Worm (Caenorhabditis elegans): ENCODE measurements around the gene C33G3.4.

C33G3.4 gene

DNA sequence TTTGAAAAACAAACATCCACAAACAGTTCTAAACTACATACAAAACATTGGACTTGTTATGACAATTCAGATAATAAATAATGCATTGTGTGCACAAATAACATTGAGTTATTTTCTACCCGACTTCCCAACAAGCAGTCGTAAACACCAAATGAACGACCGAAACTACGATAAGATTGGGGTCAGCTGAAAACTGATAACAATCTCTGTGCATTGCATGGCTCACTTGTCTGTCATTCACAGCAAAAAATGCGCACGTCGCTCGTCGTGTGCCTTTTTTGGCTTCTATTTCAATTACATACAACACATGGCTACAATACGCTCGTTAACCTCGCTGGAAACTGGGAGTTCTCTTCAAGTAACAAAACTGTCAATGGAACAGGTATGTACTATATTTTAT lies at the start of gene C33G3.4:
Gene C33G3.4 (plus strand): TSS at position 213 of the 400 bp plus-strand sequence.
- TF ChIP-seq crh-2 (tag; optimal IDR thresholded peaks at IDR 0.05) (peak; percentile 19), fos-1 (tag; optimal IDR thresholded peaks at IDR 0.05) (peak; percentile 64), ztf-1 (GFP tag; conservative IDR thresholded peaks at IDR 0.05) (no peak), unc-39 (tag; optimal IDR thresholded peaks at IDR 0.05) (no peak)

DNA sequence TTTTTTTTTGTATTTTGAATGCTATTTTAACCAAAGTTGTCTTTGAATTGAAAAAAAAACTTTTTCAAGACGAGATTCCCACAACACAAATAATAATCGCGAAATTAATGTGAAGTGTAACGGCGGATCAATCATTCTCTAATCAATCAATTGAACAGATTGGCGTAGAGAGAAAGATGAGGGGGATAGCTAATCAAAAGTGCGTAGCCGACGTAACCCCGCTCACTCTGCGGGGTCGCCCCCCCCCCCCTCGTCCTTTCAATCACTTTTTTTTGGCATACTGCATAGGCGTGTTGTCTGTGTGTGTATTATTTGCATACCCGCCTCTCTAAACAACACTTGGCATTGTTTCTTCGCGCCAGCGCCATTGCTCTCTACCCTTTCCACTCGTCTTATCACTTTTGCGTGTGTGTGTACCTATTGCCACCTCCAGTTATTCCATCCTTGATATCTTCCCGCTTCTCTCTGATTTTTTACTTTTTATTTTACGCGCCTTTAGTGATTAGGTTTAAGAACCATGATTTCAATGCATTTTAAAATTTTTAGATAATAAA lies 46.5 kb upstream of the C33G3.4 start:
- TF ChIP-seq F13H6.1 (tag; optimal IDR thresholded peaks at IDR 0.05) (peak; percentile 58), fos-1 (tag; optimal IDR thresholded peaks at IDR 0.05) (peak; percentile 45), nhr-6 (tag; optimal IDR thresholded peaks at IDR 0.05) (no peak), sma-9 (GFP tag; optimal IDR thresholded peaks at IDR 0.05) (peak; percentile 31), sma-9 (tag; optimal IDR thresholded peaks at IDR 0.05) (no peak)

DNA sequence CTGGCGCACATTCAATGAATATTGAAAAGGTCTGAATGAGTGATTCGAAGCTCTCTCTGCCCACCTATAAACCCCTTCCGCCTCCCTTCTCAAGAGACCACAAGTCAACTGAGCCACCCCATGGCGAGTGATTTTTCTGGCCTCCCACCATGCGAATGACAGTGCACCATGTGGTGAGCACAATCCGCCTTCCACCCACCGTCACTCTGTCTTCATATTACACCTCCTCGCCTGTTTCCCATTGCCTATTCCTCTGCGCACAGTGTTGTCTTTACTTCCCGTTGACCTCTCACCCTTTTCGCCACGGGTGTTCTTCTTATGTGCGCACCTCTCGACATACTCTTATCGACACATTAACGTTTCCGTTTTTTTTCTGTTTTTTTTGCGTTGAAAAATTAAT lies 44.1 kb upstream of the C33G3.4 start:
- no peak for TF ChIP-seq ZK546.5 (tag; optimal IDR thresholded peaks at IDR 0.05)
- TF ChIP-seq ztf-1 (GFP tag; conservative IDR thresholded peaks at IDR 0.05): no peak
- TF ChIP-seq nhr-77 (tag; optimal IDR thresholded peaks at IDR 0.05): no peak
- TF ChIP-seq zag-1 (tag; optimal IDR thresholded peaks at IDR 0.05): no peak
- no peak for TF ChIP-seq crh-2 (tag; optimal IDR thresholded peaks at IDR 0.05)

DNA sequence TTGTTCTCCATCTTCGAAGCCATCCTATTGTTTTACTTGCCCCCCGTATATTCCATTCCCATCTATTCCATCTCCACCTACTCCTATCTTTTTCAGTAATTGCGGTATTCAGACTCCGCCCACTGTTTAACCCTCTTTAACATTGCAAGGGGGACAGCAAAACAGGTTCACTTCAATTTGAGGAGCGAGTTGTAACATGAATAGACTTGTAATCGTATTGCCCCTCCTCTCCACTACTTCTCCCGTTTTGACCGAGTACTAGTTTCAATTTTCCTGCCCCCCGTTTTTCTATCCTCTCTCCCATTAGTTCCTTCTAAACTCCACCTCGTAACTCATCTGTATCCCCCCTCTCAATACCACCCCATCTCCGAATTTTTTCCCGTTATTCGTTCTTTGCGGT lies 42.5 kb upstream of the C33G3.4 start:
- TF ChIP-seq aly-2 (tag; optimal IDR thresholded peaks at IDR 0.05) (no peak), mbf-1 (tag; optimal IDR thresholded peaks at IDR 0.05) (no peak), gmeb-1 (tag; optimal IDR thresholded peaks at IDR 0.05) (no peak), peb-1 (tag; optimal IDR thresholded peaks at IDR 0.05) (no peak), nhr-25 (tag; optimal IDR thresholded peaks at IDR 0.05) (no peak), nhr-77 (tag; optimal IDR thresholded peaks at IDR 0.05) (no peak), unc-39 (tag; optimal IDR thresholded peaks at IDR 0.05) (no peak), skn-1 (tag; optimal IDR thresholded peaks at IDR 0.05) (no peak), unc-62 (GFP tag; optimal IDR thresholded peaks at IDR 0.05) (no peak), lin-13 (GFP tag; optimal IDR thresholded peaks at IDR 0.05) (no peak)

DNA sequence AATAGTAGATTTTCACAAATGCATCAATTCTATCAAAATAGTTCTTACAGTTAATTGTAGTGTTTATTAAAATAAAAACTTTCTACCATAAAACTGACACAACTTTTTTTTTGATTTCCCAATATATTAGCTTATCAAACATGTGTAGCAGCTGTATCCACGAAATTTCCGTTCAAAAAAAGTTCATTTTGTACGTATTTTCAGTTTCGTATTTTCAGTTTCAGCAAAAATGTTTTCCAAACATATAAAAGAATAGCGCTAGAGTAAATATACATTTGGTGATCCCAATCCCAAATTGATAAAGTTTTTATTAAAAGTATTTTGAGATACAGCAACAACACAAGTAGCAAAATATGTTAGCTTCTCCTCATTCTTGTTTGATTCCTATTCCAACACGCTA lies 41.6 kb upstream of the C33G3.4 start:
- TF ChIP-seq mbf-1 (tag; optimal IDR thresholded peaks at IDR 0.05) (no peak), crh-2 (tag; optimal IDR thresholded peaks at IDR 0.05) (no peak), blmp-1 (tag; optimal IDR thresholded peaks at IDR 0.05; ENCODE audit: insufficient read depth) (no peak), mdl-1 (tag; optimal IDR thresholded peaks at IDR 0.05) (no peak), ztf-11 (tag; optimal IDR thresholded peaks at IDR 0.05) (no peak), unc-62 (GFP tag; optimal IDR thresholded peaks at IDR 0.05) (no peak), Y55F3AM.14 (GFP tag; optimal IDR thresholded peaks at IDR 0.05) (no peak), skn-1 (tag; optimal IDR thresholded peaks at IDR 0.05) (no peak), R02D3.7 (tag; optimal IDR thresholded peaks at IDR 0.05) (no peak), nhr-25 (tag; optimal IDR thresholded peaks at IDR 0.05) (no peak), dmd-4 (tag; optimal IDR thresholded peaks at IDR 0.05) (no peak), aly-2 (tag; optimal IDR thresholded peaks at IDR 0.05) (no peak), nhr-12 (tag; optimal IDR thresholded peaks at IDR 0.05) (no peak), elt-3 (tag; optimal IDR thresholded peaks at IDR 0.05) (no peak), sma-9 (GFP tag; optimal IDR thresholded peaks at IDR 0.05) (no peak), sma-9 (tag; optimal IDR thresholded peaks at IDR 0.05) (no peak)

DNA sequence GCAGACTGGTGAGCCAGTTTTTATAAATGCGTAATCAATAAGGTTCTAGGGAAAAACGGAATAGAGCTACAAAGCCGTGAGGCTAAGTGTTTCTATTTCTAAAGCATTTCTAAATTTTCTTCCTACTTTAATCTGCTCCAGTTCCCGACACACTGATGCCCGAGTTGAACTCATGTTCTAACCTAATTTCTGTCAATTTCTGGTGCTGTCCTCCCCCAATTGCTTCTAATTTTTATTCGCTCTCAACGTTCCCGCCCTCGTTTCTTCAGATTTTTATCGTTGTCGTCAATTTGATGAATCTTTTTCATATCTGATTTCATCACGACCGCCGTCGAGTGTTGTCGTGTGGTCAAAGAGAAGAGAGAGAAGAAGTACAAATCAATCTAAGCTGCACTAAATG lies 41.1 kb upstream of the C33G3.4 start:
- TF ChIP-seq unc-62 (GFP tag; optimal IDR thresholded peaks at IDR 0.05): no peak
- no peak for TF ChIP-seq mbf-1 (tag; optimal IDR thresholded peaks at IDR 0.05)
- no peak for TF ChIP-seq Y55F3AM.14 (GFP tag; optimal IDR thresholded peaks at IDR 0.05)
- TF ChIP-seq ceh-16 (tag; optimal IDR thresholded peaks at IDR 0.05): no peak
- TF ChIP-seq crh-2 (tag; optimal IDR thresholded peaks at IDR 0.05): no peak
- no peak for TF ChIP-seq sma-3 (GFP tag; optimal IDR thresholded peaks at IDR 0.05)

DNA sequence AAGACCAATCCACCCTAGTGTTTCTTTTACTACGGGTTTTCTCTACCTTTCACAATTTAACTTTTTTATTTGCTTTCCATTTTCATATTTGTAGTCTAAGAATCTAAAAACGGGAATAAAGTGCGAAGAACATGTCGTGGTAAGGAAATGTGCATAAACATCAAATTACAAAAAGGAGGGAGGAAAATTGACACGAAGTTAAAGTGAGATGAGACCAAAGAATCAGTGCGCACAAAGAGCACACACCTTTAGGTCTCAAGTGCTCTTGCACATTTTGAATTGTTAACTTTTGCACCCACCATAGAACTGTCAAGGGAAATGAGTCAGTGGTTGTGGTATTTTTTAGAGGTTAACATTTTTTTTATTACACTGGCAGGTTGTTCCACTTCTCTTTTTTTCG lies 40.4 kb upstream of the C33G3.4 start:
- TF ChIP-seq egl-27 (tag; optimal IDR thresholded peaks at IDR 0.05) (no peak), sma-9 (GFP tag; optimal IDR thresholded peaks at IDR 0.05) (peak; percentile 42), sma-9 (tag; optimal IDR thresholded peaks at IDR 0.05) (no peak)
